Worm (Caenorhabditis elegans) whole organism, late embryonic: ENCODE data around the gene mbl-1.

ENCODE experiments used
- ceh-18 ChIP-seq: sonication (generic microtip); optimal IDR thresholded peaks from 2 replicates; lab custom pipeline; 2016; ENCODE audit warnings: missing genetic modification characterization, missing compliant biosample characterization
- ceh-19 ChIP-seq: fragments of 200-800 bp; sonication (Bioruptor generic); optimal IDR thresholded peaks from 2 replicates; lab custom pipeline; 2018; ENCODE audit warnings: mild to moderate bottlenecking, missing genetic modification characterization, missing compliant biosample characterization
- nhr-11 ChIP-seq: fragments of 150-350 bp; optimal IDR thresholded peaks from 2 replicates; lab custom pipeline; 2014; ENCODE audit warnings: missing biosample characterization, missing genetic modification characterization
- pha-4 ChIP-seq: fragments of 150-350 bp; optimal IDR thresholded peaks from 2 replicates; lab custom pipeline; 2018; ENCODE audit warnings: missing biosample characterization, missing genetic modification reagents, missing genetic modification characterization
- pqm-1 ChIP-seq: sonication (generic microtip); optimal IDR thresholded peaks from 2 replicates; lab custom pipeline; 2016; ENCODE audit warnings: missing genetic modification characterization, missing compliant biosample characterization
- unc-42 ChIP-seq: sonication (generic microtip); optimal IDR thresholded peaks from 2 replicates; lab custom pipeline; 2016; ENCODE audit warnings: missing genotype, missing genetic modification characterization, missing compliant biosample characterization
- unc-86 ChIP-seq: sonication (generic microtip); optimal IDR thresholded peaks from 2 replicates; lab custom pipeline; 2016; ENCODE audit warnings: missing genetic modification characterization, missing compliant biosample characterization

DNA sequence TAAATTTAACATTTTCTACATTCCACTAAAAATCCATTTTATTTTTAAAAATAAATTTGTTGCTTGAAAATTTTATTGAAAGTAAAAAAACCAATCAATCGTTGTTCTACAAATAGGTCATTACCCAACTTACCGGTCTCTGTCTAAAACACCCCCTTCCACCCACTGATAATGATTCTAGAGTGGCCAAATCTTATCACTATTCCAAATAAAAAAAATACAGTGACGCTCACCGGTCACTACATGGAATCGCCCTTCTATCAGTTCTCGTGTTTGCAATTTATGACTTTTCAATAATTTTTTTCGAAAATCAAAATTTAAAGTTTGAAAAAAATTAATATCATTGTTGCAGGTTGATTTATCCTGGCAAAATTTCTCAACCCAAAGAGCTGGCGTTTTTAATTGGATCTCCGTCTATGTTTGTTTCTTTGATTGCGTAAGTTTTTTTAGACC, 14.9 kb upstream of the mbl-1 start, which contains the start of the genes F52G3.1 and F52G3.7:
- TF ChIP-seq unc-86 (tag; lab: Kevin White, UChicago) (no peak), pqm-1 (tag; lab: Kevin White, UChicago) (no peak), nhr-11 (tag; lab: Kevin White, UChicago) (no peak), pha-4 (tag; lab: Kevin White, UChicago) (no peak), ceh-18 (tag; lab: Kevin White, UChicago) (no peak), unc-42 (tag; lab: Kevin White, UChicago) (no peak), ceh-19 (GFP tag; lab: Kevin White, UChicago) (no peak)
